Worm (Caenorhabditis elegans) whole organism, dauer: ENCODE results near the gene F20A1.4.

Source experiments
- unc-62 ChIP-seq: sonication (generic microtip); optimal IDR thresholded peaks from 2 replicates; lab custom pipeline; 2017; ENCODE audit warnings: missing biosample characterization, missing genetic modification reagents, missing genetic modification characterization

F20A1.4 gene

ce11 chrV:7022981-7023380 lies 1.3 kb upstream of the F20A1.4 start:
- no peak for TF ChIP-seq unc-62 (GFP tag; lab: Kevin White, UChicago)

ce11 chrV:7017059-7017458 lies 4.6 kb downstream of the F20A1.4 start, which contains the start of gene srsx-32:
Gene srsx-32, plus strand, starts transcription at chrV:7017359.
- TF ChIP-seq unc-62 (GFP tag; lab: Kevin White, UChicago), result no peak

ce11 chrV:7015872-7016271 lies 5.8 kb downstream of the F20A1.4 start, which contains the start of gene C33G8.13:
Gene C33G8.13, minus strand, starts transcription at chrV:7015972.
- TF ChIP-seq unc-62 (GFP tag; lab: Kevin White, UChicago), result no peak

- TF ChIP-seq unc-62 (GFP tag; lab: Kevin White, UChicago), result no peak
These were observed 9.1 kb downstream of the F20A1.4 start, which contains the start of gene srw-127 for ce11 chrV:7012617-7013016. Gene srw-127, plus strand, starts transcription at chrV:7012917.

ce11 chrV:7009461-7009860 lies 12.2 kb downstream of the F20A1.4 start, which contains the start of gene C33G8.2:
Gene C33G8.2, plus strand, starts transcription at chrV:7009761.
- TF ChIP-seq unc-62 (GFP tag; lab: Kevin White, UChicago), result no peak

ce11 chrV:7007307-7007706 lies 14.4 kb downstream of the F20A1.4 start, which contains the start of gene drd-10:
Gene drd-10, plus strand, starts transcription at chrV:7007607.
- no peak for TF ChIP-seq unc-62 (GFP tag; lab: Kevin White, UChicago)

ce11 chrV:7005964-7006363 lies 15.7 kb downstream of the F20A1.4 start, which contains the start of gene spig-10:
Gene spig-10, plus strand, starts transcription at chrV:7006264.
- no peak for TF ChIP-seq unc-62 (GFP tag; lab: Kevin White, UChicago)

ce11 chrV:7003850-7004249 lies 17.8 kb downstream of the F20A1.4 start, which contains the start of gene srab-4:
Gene srab-4, plus strand, starts transcription at chrV:7004150.
- TF ChIP-seq unc-62 (GFP tag; lab: Kevin White, UChicago), result no peak

- TF ChIP-seq unc-62 (GFP tag; lab: Kevin White, UChicago), result no peak
These were observed 20.9 kb downstream of the F20A1.4 start for ce11 chrV:7000734-7001133.

- no peak for TF ChIP-seq unc-62 (GFP tag; lab: Kevin White, UChicago)
These were observed 23.3 kb downstream of the F20A1.4 start, which contains the start of gene nhr-42 for ce11 chrV:6998303-6998884. Gene nhr-42, plus strand, starts transcription at chrV:6998819.

ce11 chrV:6997041-6997552 lies 24.6 kb downstream of the F20A1.4 start, which contains the start of gene nhr-107:
Gene nhr-107, minus strand, starts transcription at chrV:6997091.
- TF ChIP-seq unc-62 (GFP tag; lab: Kevin White, UChicago), result no peak

- no peak for TF ChIP-seq unc-62 (GFP tag; lab: Kevin White, UChicago)
These were observed 27.7 kb downstream of the F20A1.4 start for ce11 chrV:6993999-6994398.

ce11 chrV:6991771-6992170 lies 29.9 kb downstream of the F20A1.4 start, which contains the start of gene nhr-162:
Gene nhr-162, minus strand, starts transcription at chrV:6991871.
- no peak for TF ChIP-seq unc-62 (GFP tag; lab: Kevin White, UChicago)

- TF ChIP-seq unc-62 (GFP tag; lab: Kevin White, UChicago), result no peak
These were observed 32.0 kb downstream of the F20A1.4 start, which contains the start of gene nhr-140 for ce11 chrV:6989626-6990138. Gene nhr-140, minus strand, starts transcription at chrV:6989676.

- no peak for TF ChIP-seq unc-62 (GFP tag; lab: Kevin White, UChicago)
These were observed 34.0 kb downstream of the F20A1.4 start, which contains the start of gene nhr-139 for ce11 chrV:6987673-6988072. Gene nhr-139, minus strand, starts transcription at chrV:6987773.

- TF ChIP-seq unc-62 (GFP tag; lab: Kevin White, UChicago), result no peak
These were observed 35.7 kb downstream of the F20A1.4 start, which contains the start of gene nhr-163 for ce11 chrV:6985943-6986342. Gene nhr-163, minus strand, starts transcription at chrV:6986043.
